Worm (Caenorhabditis elegans) whole organism, late embryonic: ENCODE results near the gene H43I07.4.

Source experiments
- C08G9.2 ChIP-seq: sonication (generic microtip); optimal IDR thresholded peaks from 2 replicates; lab custom pipeline; 2016; ENCODE audit warnings: mild to moderate bottlenecking, missing genetic modification characterization, moderate library complexity, missing compliant biosample characterization
- F13H6.1 ChIP-seq: sonication (generic microtip); optimal IDR thresholded peaks from 2 replicates; lab custom pipeline; 2016; ENCODE audit warnings: missing genetic modification characterization, missing compliant biosample characterization
- K02D7.2 ChIP-seq: sonication (generic microtip); optimal IDR thresholded peaks from 2 replicates; lab custom pipeline; 2017; ENCODE audit warnings: mild to moderate bottlenecking, missing genetic modification characterization, missing compliant biosample characterization
- K09A11.1 ChIP-seq: sonication (generic microtip); optimal IDR thresholded peaks from 2 replicates; lab custom pipeline; 2017; ENCODE audit warnings: antibody characterized with exemption, mild to moderate bottlenecking, missing genetic modification characterization, missing compliant biosample characterization; ENCODE audit not compliant: insufficient read depth
- T23F11.4 ChIP-seq: fragments of 200-800 bp; sonication (Bioruptor generic); optimal IDR thresholded peaks from 2 replicates; lab custom pipeline; 2018; ENCODE audit warnings: mild to moderate bottlenecking, missing genetic modification characterization, missing compliant biosample characterization
- Y22D7AL.16 ChIP-seq: sonication (generic microtip); optimal IDR thresholded peaks from 2 replicates; lab custom pipeline; 2016; ENCODE audit warnings: missing genetic modification characterization, missing compliant biosample characterization
- ahr-1 ChIP-seq: sonication (generic microtip); optimal IDR thresholded peaks from 2 replicates; lab custom pipeline; 2016; ENCODE audit warnings: missing genetic modification characterization, missing compliant biosample characterization
- ceh-14 ChIP-seq: sonication (generic microtip); optimal IDR thresholded peaks from 2 replicates; lab custom pipeline; 2016; ENCODE audit warnings: missing genotype, missing genetic modification characterization, missing compliant biosample characterization
- ceh-18 ChIP-seq: sonication (generic microtip); optimal IDR thresholded peaks from 2 replicates; lab custom pipeline; 2016; ENCODE audit warnings: missing genetic modification characterization, missing compliant biosample characterization
- ceh-19 ChIP-seq: fragments of 200-800 bp; sonication (Bioruptor generic); optimal IDR thresholded peaks from 2 replicates; lab custom pipeline; 2018; ENCODE audit warnings: mild to moderate bottlenecking, missing genetic modification characterization, missing compliant biosample characterization
- ceh-22 ChIP-seq: sonication (generic microtip); optimal IDR thresholded peaks from 2 replicates; lab custom pipeline; 2017; ENCODE audit warnings: missing biosample characterization, missing genetic modification characterization
- ceh-24 ChIP-seq: sonication (generic microtip); optimal IDR thresholded peaks from 2 replicates; lab custom pipeline; 2016; ENCODE audit warnings: mild to moderate bottlenecking, missing genetic modification characterization, missing compliant biosample characterization
- ceh-31 ChIP-seq: sonication (generic microtip); optimal IDR thresholded peaks from 2 replicates; lab custom pipeline; 2016; ENCODE audit warnings: missing genetic modification characterization, missing compliant biosample characterization
- ceh-45 ChIP-seq: fragments of 200-800 bp; sonication (Bioruptor generic); IDR thresholded peaks from 2 replicates; pipeline ENCODE4 v1.3.6; 2022; ENCODE audit warnings: missing genetic modification reagents, missing genetic modification characterization, missing compliant biosample characterization
- ceh-48 ChIP-seq: sonication (generic microtip); optimal IDR thresholded peaks from 2 replicates; lab custom pipeline; 2016; ENCODE audit warnings: missing genetic modification characterization, inconsistent platforms, missing compliant biosample characterization
- ceh-6 ChIP-seq: fragments of 200-800 bp; sonication (Bioruptor generic); optimal IDR thresholded peaks from 2 replicates; lab custom pipeline; 2018; ENCODE audit warnings: mild to moderate bottlenecking, missing genetic modification characterization, missing compliant biosample characterization
- ceh-9 ChIP-seq: sonication (generic microtip); optimal IDR thresholded peaks from 2 replicates; lab custom pipeline; 2016; ENCODE audit warnings: mild to moderate bottlenecking, missing genetic modification characterization, inconsistent platforms, missing compliant biosample characterization
- dmd-4 ChIP-seq: sonication (generic microtip); optimal IDR thresholded peaks from 2 replicates; lab custom pipeline; 2016; ENCODE audit warnings: borderline replicate concordance, missing genetic modification characterization, missing compliant biosample characterization
- dve-1 ChIP-seq: sonication (generic microtip); optimal IDR thresholded peaks from 2 replicates; lab custom pipeline; 2017; ENCODE audit warnings: antibody characterized with exemption, mild to moderate bottlenecking, missing genetic modification characterization, missing compliant biosample characterization
- elt-2 ChIP-seq: sonication (generic microtip); optimal IDR thresholded peaks from 2 replicates; lab custom pipeline; 2016; ENCODE audit warnings: missing genetic modification reagents, missing genetic modification characterization, missing compliant biosample characterization
- elt-4 ChIP-seq: sonication (generic microtip); optimal IDR thresholded peaks from 2 replicates; lab custom pipeline; 2016; ENCODE audit warnings: missing genetic modification characterization, missing compliant biosample characterization
- ets-4 ChIP-seq: sonication (generic microtip); optimal IDR thresholded peaks from 2 replicates; lab custom pipeline; 2016; ENCODE audit warnings: missing genetic modification characterization, missing compliant biosample characterization
- eyg-1 ChIP-seq: sonication (generic microtip); optimal IDR thresholded peaks from 2 replicates; lab custom pipeline; 2016; ENCODE audit warnings: missing genotype, missing genetic modification characterization, missing compliant biosample characterization
- fkh-10 ChIP-seq: fragments of 150-350 bp; optimal IDR thresholded peaks from 2 replicates; lab custom pipeline; 2014; ENCODE audit warnings: missing biosample characterization, missing genetic modification reagents, missing genetic modification characterization
- gmeb-2 ChIP-seq: sonication (generic microtip); optimal IDR thresholded peaks from 2 replicates; lab custom pipeline; 2016; ENCODE audit warnings: missing genetic modification characterization, inconsistent platforms, missing compliant biosample characterization
- hlh-13 ChIP-seq: fragments of 200-800 bp; sonication (Bioruptor generic); optimal IDR thresholded peaks from 2 replicates; lab custom pipeline; 2018; ENCODE audit warnings: mild to moderate bottlenecking, missing genetic modification characterization, missing compliant biosample characterization
- hlh-30 ChIP-seq: sonication (generic microtip); optimal IDR thresholded peaks from 2 replicates; lab custom pipeline; 2017; ENCODE audit warnings: antibody characterized with exemption, missing genetic modification characterization, missing compliant biosample characterization; ENCODE audit not compliant: insufficient read depth
- hlh-6 ChIP-seq: sonication (generic microtip); optimal IDR thresholded peaks from 2 replicates; lab custom pipeline; 2016; ENCODE audit warnings: missing genotype, missing genetic modification characterization, missing compliant biosample characterization
- lim-6 ChIP-seq: sonication (generic microtip); optimal IDR thresholded peaks from 2 replicates; lab custom pipeline; 2016; ENCODE audit warnings: missing genetic modification characterization, missing compliant biosample characterization
- madf-2 ChIP-seq: sonication (generic microtip); optimal IDR thresholded peaks from 2 replicates; lab custom pipeline; 2017; ENCODE audit warnings: missing genetic modification characterization, missing compliant biosample characterization
- nfya-1 ChIP-seq: sonication (generic microtip); optimal IDR thresholded peaks from 2 replicates; lab custom pipeline; 2017; ENCODE audit warnings: missing genetic modification characterization, mild to moderate bottlenecking, missing compliant biosample characterization, antibody characterized with exemption, moderate library complexity
- nhr-11 ChIP-seq: fragments of 150-350 bp; optimal IDR thresholded peaks from 2 replicates; lab custom pipeline; 2014; ENCODE audit warnings: missing biosample characterization, missing genetic modification characterization
- nhr-232 ChIP-seq: sonication (generic microtip); optimal IDR thresholded peaks from 2 replicates; lab custom pipeline; 2016; ENCODE audit warnings: missing genetic modification characterization, missing compliant biosample characterization
- odd-2 ChIP-seq: sonication (generic microtip); optimal IDR thresholded peaks from 2 replicates; lab custom pipeline; 2017; ENCODE audit warnings: antibody characterized with exemption, mild to moderate bottlenecking, missing genetic modification characterization, missing compliant biosample characterization
- pag-3 ChIP-seq: sonication (generic microtip); optimal IDR thresholded peaks from 2 replicates; lab custom pipeline; 2016; ENCODE audit warnings: missing compliant biosample characterization, missing genetic modification characterization, borderline replicate concordance
- pat-9 ChIP-seq: fragments of 200-800 bp; sonication (Bioruptor generic); optimal IDR thresholded peaks from 2 replicates; lab custom pipeline; 2018; ENCODE audit warnings: mild to moderate bottlenecking, missing genetic modification characterization, moderate library complexity, missing compliant biosample characterization
- pha-2 ChIP-seq: sonication (generic microtip); optimal IDR thresholded peaks from 2 replicates; lab custom pipeline; 2017; ENCODE audit warnings: mild to moderate bottlenecking, missing genetic modification characterization, missing compliant biosample characterization
- pha-4 ChIP-seq: fragments of 150-350 bp; optimal IDR thresholded peaks from 2 replicates; lab custom pipeline; 2018; ENCODE audit warnings: missing biosample characterization, missing genetic modification reagents, missing genetic modification characterization
- pros-1 ChIP-seq: fragments of 150-350 bp; optimal IDR thresholded peaks from 2 replicates; lab custom pipeline; 2014; ENCODE audit warnings: missing biosample characterization, missing genetic modification reagents, missing genetic modification characterization
- ref-2 ChIP-seq: sonication (generic microtip); optimal IDR thresholded peaks from 2 replicates; lab custom pipeline; 2016; ENCODE audit warnings: missing genetic modification characterization, missing compliant biosample characterization
- sdc-2 ChIP-seq: sonication (generic microtip); optimal IDR thresholded peaks from 2 replicates; lab custom pipeline; 2016; ENCODE audit warnings: missing genotype, missing genetic modification characterization, missing compliant biosample characterization
- sox-2 ChIP-seq: fragments of 200-800 bp; sonication (Bioruptor generic); IDR thresholded peaks from 2 replicates; pipeline ENCODE4 v1.3.6; 2022; ENCODE audit warnings: missing genetic modification reagents, missing genetic modification characterization, missing compliant biosample characterization
- sox-4 ChIP-seq: sonication (generic microtip); optimal IDR thresholded peaks from 2 replicates; lab custom pipeline; 2017; ENCODE audit warnings: mild to moderate bottlenecking, missing genetic modification characterization, inconsistent platforms, missing compliant biosample characterization
- tbx-7 ChIP-seq: sonication (generic microtip); optimal IDR thresholded peaks from 2 replicates; lab custom pipeline; 2016; ENCODE audit warnings: missing genotype, missing genetic modification characterization, missing compliant biosample characterization
- ttx-3 ChIP-seq: sonication (generic microtip); optimal IDR thresholded peaks from 2 replicates; lab custom pipeline; 2016; ENCODE audit warnings: missing genetic modification reagents, missing genetic modification characterization, missing compliant biosample characterization
- unc-42 ChIP-seq: sonication (generic microtip); optimal IDR thresholded peaks from 2 replicates; lab custom pipeline; 2016; ENCODE audit warnings: missing genotype, missing genetic modification characterization, missing compliant biosample characterization
- unc-55 ChIP-seq: sonication (generic microtip); optimal IDR thresholded peaks from 2 replicates; lab custom pipeline; 2017; ENCODE audit warnings: missing biosample characterization, missing genetic modification reagents, missing genetic modification characterization
- unc-86 ChIP-seq: sonication (generic microtip); optimal IDR thresholded peaks from 2 replicates; lab custom pipeline; 2016; ENCODE audit warnings: missing genetic modification characterization, missing compliant biosample characterization
- zip-5 ChIP-seq: sonication (generic microtip); optimal IDR thresholded peaks from 2 replicates; lab custom pipeline; 2016; ENCODE audit warnings: missing genetic modification characterization, missing compliant biosample characterization
- ztf-16 ChIP-seq: sonication (generic microtip); optimal IDR thresholded peaks from 2 replicates; lab custom pipeline; 2017; ENCODE audit warnings: missing genetic modification characterization, missing compliant biosample characterization

Gene H43I07.4

ce11 chrV:4194587-4195211 lies 21.3 kb upstream of the H43I07.4 start, which contains the start of gene Y45G5AM.9 (continued):
- TF ChIP-seq sox-4 (peak; percentile 38), C08G9.2 (tag; lab: Kevin White, UChicago) (peak; percentile 2), ttx-3 (tag; lab: Kevin White, UChicago) (peak; percentile 40), ztf-16 (tag; lab: Kevin White, UChicago) (peak; percentile 12), fkh-10 (GFP tag; lab: Kevin White, UChicago) (peak; percentile 8), eyg-1 (tag; lab: Kevin White, UChicago) (peak; percentile 42), ceh-19 (GFP tag; lab: Kevin White, UChicago) (peak; percentile 59), hlh-30 (tag; lab: Kevin White, UChicago) (peak; percentile 54), nhr-232 (tag; lab: Kevin White, UChicago) (no peak), pag-3 (no peak), pha-4 (no peak), ceh-45 (no peak), pros-1 (tag; lab: Kevin White, UChicago) (no peak), elt-4 (tag; lab: Kevin White, UChicago) (no peak), unc-42 (tag; lab: Kevin White, UChicago) (peak; percentile 66), nhr-11 (tag; lab: Kevin White, UChicago) (no peak), pha-2 (tag; lab: Kevin White, UChicago) (no peak), ceh-9 (tag; lab: Kevin White, UChicago) (no peak), dve-1 (tag; lab: Kevin White, UChicago) (peak; percentile 61), T23F11.4 (GFP tag; lab: Kevin White, UChicago) (no peak), ceh-31 (tag; lab: Kevin White, UChicago) (peak; percentile 82), ceh-48 (tag; lab: Kevin White, UChicago) (peak; percentile 83), gmeb-2 (tag; lab: Kevin White, UChicago) (peak; percentile 11), nfya-1 (tag; lab: Kevin White, UChicago) (peak; percentile 76), dmd-4 (tag; lab: Kevin White, UChicago) (no peak), K09A11.1 (tag; lab: Kevin White, UChicago) (peak; percentile 25), ceh-22 (tag; lab: Kevin White, UChicago) (no peak), madf-2 (tag; lab: Kevin White, UChicago) (peak; percentile 2), unc-55 (GFP tag; lab: Kevin White, UChicago) (no peak), ceh-24 (tag; lab: Kevin White, UChicago) (no peak), odd-2 (tag; lab: Kevin White, UChicago) (no peak), ets-4 (tag; lab: Kevin White, UChicago) (peak; percentile 39), elt-2 (peak; percentile 83), pat-9 (tag; lab: Kevin White, UChicago) (peak; percentile 39), sdc-2 (peak; percentile 25), lim-6 (tag; lab: Kevin White, UChicago) (no peak), F13H6.1 (tag; lab: Kevin White, UChicago) (peak; percentile 66), tbx-7 (tag; lab: Kevin White, UChicago) (no peak), ahr-1 (tag; lab: Kevin White, UChicago) (no peak), ceh-18 (tag; lab: Kevin White, UChicago) (peak; percentile 63)
- TF ChIP-seq, all 69 proteins: peak for 40

- TF ChIP-seq ceh-14 (tag; lab: Kevin White, UChicago) (no peak), hlh-13 (no peak), pag-3 (no peak), Y22D7AL.16 (tag; lab: Kevin White, UChicago) (no peak), hlh-6 (no peak), unc-86 (tag; lab: Kevin White, UChicago) (no peak), ceh-6 (GFP tag; lab: Kevin White, UChicago) (no peak), zip-5 (tag; lab: Kevin White, UChicago) (no peak), nhr-11 (tag; lab: Kevin White, UChicago) (no peak), sox-4 (no peak), ref-2 (tag; lab: Kevin White, UChicago) (no peak), unc-42 (tag; lab: Kevin White, UChicago) (no peak), sox-2 (GFP tag; lab: Robert Waterston, UW) (no peak), ceh-45 (no peak), K02D7.2 (tag; lab: Kevin White, UChicago) (no peak)
Observed at ce11 chrV:4195283-4195682, 20.7 kb upstream of the H43I07.4 start, which contains the start of gene algn-5. algn-5 (plus strand) TSS chrV:4195577.
